Worm (Caenorhabditis elegans) whole organism, L4 larva: ENCODE results near the gene F26A1.9.

Experiments used
- F37D6.2 ChIP-seq: sonication (generic microtip); optimal IDR thresholded peaks from 2 replicates; lab custom pipeline; 2016; ENCODE audit warnings: mild to moderate bottlenecking, missing genetic modification characterization, missing compliant biosample characterization
- Y75B8A.6 ChIP-seq: fragments of 200-800 bp; sonication (Bioruptor generic); IDR thresholded peaks from 2 replicates; pipeline ENCODE4 v1.3.6; 2022; ENCODE audit warnings: missing genetic modification reagents, missing genetic modification characterization, missing compliant biosample characterization
- aha-1 ChIP-seq: fragments of 150-350 bp; peaks from one replicate; lab custom pipeline; 2014; ENCODE audit warnings: missing biosample characterization, missing genetic modification characterization
- ceh-62 ChIP-seq: sonication (generic microtip); optimal IDR thresholded peaks from 2 replicates; lab custom pipeline; 2017; ENCODE audit warnings: missing biosample characterization, missing genetic modification characterization
- daf-12 ChIP-seq: fragments of 150-350 bp; optimal IDR thresholded peaks from 2 replicates; lab custom pipeline; 2014; ENCODE audit warnings: missing biosample characterization, missing genetic modification reagents, missing genetic modification characterization
- daf-16 ChIP-seq, 3 experiments: sonication (generic microtip); optimal IDR thresholded peaks; 2 replicates each; lab custom pipeline; 2016 to 2017; ENCODE audit warnings: missing genetic modification characterization in 3 of 3, missing genetic modification reagents in 3 of 3, mild to moderate bottlenecking in 2 of 3, missing compliant biosample characterization in 2 of 3, missing biosample characterization in 1 of 3, moderate library complexity in 1 of 3
- dmd-6 ChIP-seq: fragments of 200-800 bp; sonication (Bioruptor generic); IDR thresholded peaks from 2 replicates; pipeline ENCODE4 v1.3.6; 2022; ENCODE audit warnings: missing genetic modification reagents, missing genetic modification characterization, missing compliant biosample characterization
- dmd-8 ChIP-seq: fragments of 200-800 bp; sonication (Bioruptor generic); IDR thresholded peaks from 2 replicates; pipeline ENCODE4 v1.3.6; 2022; ENCODE audit warnings: missing genetic modification characterization, missing compliant biosample characterization
- dpl-1 ChIP-seq: fragments of 150-350 bp; optimal IDR thresholded peaks from 2 replicates; lab custom pipeline; 2014; ENCODE audit warnings: missing biosample characterization, missing genetic modification reagents, missing genetic modification characterization
- gei-8 ChIP-seq: fragments of 200-800 bp; sonication (Bioruptor generic); optimal IDR thresholded peaks from 2 replicates; lab custom pipeline; 2018; ENCODE audit warnings: mild to moderate bottlenecking, missing genetic modification characterization, missing compliant biosample characterization
- hif-1 ChIP-seq, 2 experiments: sonication (generic microtip); optimal IDR thresholded peaks; 2 replicates each; lab custom pipeline; 2016 to 2017; ENCODE audit warnings: missing compliant biosample characterization in 2 of 2, missing genetic modification characterization in 2 of 2, missing genetic modification reagents in 2 of 2, missing genotype in 2 of 2, mild to moderate bottlenecking in 1 of 2
- hlh-30 ChIP-seq: sonication (generic microtip); optimal IDR thresholded peaks from 2 replicates; lab custom pipeline; 2017; ENCODE audit warnings: antibody characterized with exemption, mild to moderate bottlenecking, missing genetic modification characterization, missing compliant biosample characterization; ENCODE audit not compliant: insufficient read depth
- hmg-1.1 ChIP-seq: fragments of 200-800 bp; sonication (Bioruptor generic); IDR thresholded peaks from 2 replicates; pipeline ENCODE4 v1.3.6; 2022; ENCODE audit warnings: missing genetic modification reagents, missing genetic modification characterization, missing compliant biosample characterization
- lin-29 ChIP-seq: fragments of 200-800 bp; sonication (Bioruptor generic); IDR thresholded peaks from 2 replicates; pipeline ENCODE4 v1.3.6; 2022; ENCODE audit warnings: missing genetic modification reagents, missing genetic modification characterization, missing compliant biosample characterization
- lin-38 ChIP-seq: fragments of 200-800 bp; sonication (Bioruptor generic); IDR thresholded peaks from 2 replicates; pipeline ENCODE4 v1.3.6; 2022; ENCODE audit warnings: missing genetic modification reagents, missing genetic modification characterization, missing compliant biosample characterization
- lsy-2 ChIP-seq, 2 experiments: fragments of 150-350 bp in 1 of 2; sonication (generic microtip) in 1 of 2; optimal IDR thresholded peaks; 2 replicates each; lab custom pipeline; 2014 to 2017; ENCODE audit warnings: missing biosample characterization in 2 of 2, missing genetic modification characterization in 2 of 2
- madf-9 ChIP-seq: fragments of 200-800 bp; sonication (Bioruptor generic); conservative IDR thresholded peaks from 2 replicates; pipeline ENCODE4 v1.3.6; 2022; ENCODE audit warnings: missing genetic modification reagents, missing genetic modification characterization, missing compliant biosample characterization
- mdl-1 ChIP-seq, 2 experiments: fragments of 150-350 bp in 1 of 2; sonication (generic microtip) in 1 of 2; optimal IDR thresholded peaks; 2 replicates each; lab custom pipeline; 2014 to 2017; ENCODE audit warnings: missing biosample characterization in 2 of 2, missing genetic modification characterization in 2 of 2
- mes-2 ChIP-seq: sonication (generic microtip); optimal IDR thresholded peaks from 2 replicates; lab custom pipeline; 2016; ENCODE audit warnings: missing genotype, mild to moderate bottlenecking, missing genetic modification characterization, missing compliant biosample characterization; ENCODE audit not compliant: poor library complexity, severe bottlenecking
- mxl-3 ChIP-seq: fragments of 200-800 bp; sonication (Bioruptor generic); optimal IDR thresholded peaks from 2 replicates; lab custom pipeline; 2018; ENCODE audit warnings: mild to moderate bottlenecking, missing genetic modification characterization, missing compliant biosample characterization
- nhr-11 ChIP-seq: fragments of 150-350 bp; optimal IDR thresholded peaks from 2 replicates; lab custom pipeline; 2014; ENCODE audit warnings: missing biosample characterization, missing genetic modification characterization
- nhr-25 ChIP-seq: sonication (generic microtip); optimal IDR thresholded peaks from 2 replicates; lab custom pipeline; 2017; ENCODE audit warnings: missing genetic modification characterization, mild to moderate bottlenecking, missing compliant biosample characterization, antibody characterized with exemption, moderate library complexity, borderline replicate concordance; ENCODE audit not compliant: insufficient read depth
- nhr-76 ChIP-seq: fragments of 150-350 bp; optimal IDR thresholded peaks from 2 replicates; lab custom pipeline; 2014; ENCODE audit warnings: missing biosample characterization, missing genetic modification characterization
- nhr-77 ChIP-seq: fragments of 150-350 bp; optimal IDR thresholded peaks from 2 replicates; lab custom pipeline; 2014; ENCODE audit warnings: missing biosample characterization, missing genetic modification characterization
- rbr-2 ChIP-seq: sonication (generic microtip); optimal IDR thresholded peaks from 2 replicates; lab custom pipeline; 2016; ENCODE audit warnings: missing genotype, missing genetic modification characterization, missing compliant biosample characterization
- sdz-12 ChIP-seq: fragments of 200-800 bp; sonication (Bioruptor generic); optimal IDR thresholded peaks from 2 replicates; lab custom pipeline; 2018; ENCODE audit warnings: mild to moderate bottlenecking, missing genetic modification characterization, missing compliant biosample characterization
- set-16 ChIP-seq: fragments of 200-800 bp; sonication (Bioruptor generic); IDR thresholded peaks from 2 replicates; pipeline ENCODE4 v1.3.6; 2022; ENCODE audit warnings: missing genetic modification reagents, missing genetic modification characterization, missing compliant biosample characterization
- tag-97 ChIP-seq: fragments of 200-800 bp; sonication (Bioruptor generic); IDR thresholded peaks from 2 replicates; pipeline ENCODE4 v1.3.6; 2022; ENCODE audit warnings: missing genetic modification characterization, missing compliant biosample characterization
- tra-1 ChIP-seq: fragments of 200-800 bp; sonication (Bioruptor generic); IDR thresholded peaks from 2 replicates; pipeline ENCODE4 v1.3.6; 2022; ENCODE audit warnings: missing genetic modification reagents, missing genetic modification characterization, missing compliant biosample characterization
- unc-130 ChIP-seq: sonication (generic microtip); optimal IDR thresholded peaks from 2 replicates; lab custom pipeline; 2016; ENCODE audit warnings: missing genetic modification reagents, missing genetic modification characterization, missing compliant biosample characterization
- unc-39 ChIP-seq: sonication (generic microtip); optimal IDR thresholded peaks from 2 replicates; lab custom pipeline; 2017; ENCODE audit warnings: missing biosample characterization, missing genetic modification characterization
- unc-62 ChIP-seq, 3 experiments: fragments of 150-350 bp in 1 of 3; sonication (generic microtip); optimal IDR thresholded peaks in 2 of 3; peaks in 1 of 3; 1 replicate in 1 of 3; 2 replicates in 2 of 3; lab custom pipeline; 2014 to 2017; ENCODE audit warnings: missing biosample characterization in 3 of 3, missing genetic modification characterization in 3 of 3, missing genetic modification reagents in 3 of 3, missing genotype in 1 of 3

The F26A1.9 gene

ce11 chrIII:4852025-4852424, 22.7 kb upstream of the F26A1.9 start, which contains the start of gene ced-4:
ced-4 (plus strand) TSS chrIII:4852325.
- peak; percentile 75 for TF ChIP-seq aha-1 (tag; lab: Kevin White, UChicago)
- no peak for TF ChIP-seq unc-39 (tag; lab: Kevin White, UChicago)
- no peak for TF ChIP-seq unc-130 (GFP tag; lab: Kevin White, UChicago)
- TF ChIP-seq nhr-76 (tag; lab: Kevin White, UChicago), result no peak

DNA sequence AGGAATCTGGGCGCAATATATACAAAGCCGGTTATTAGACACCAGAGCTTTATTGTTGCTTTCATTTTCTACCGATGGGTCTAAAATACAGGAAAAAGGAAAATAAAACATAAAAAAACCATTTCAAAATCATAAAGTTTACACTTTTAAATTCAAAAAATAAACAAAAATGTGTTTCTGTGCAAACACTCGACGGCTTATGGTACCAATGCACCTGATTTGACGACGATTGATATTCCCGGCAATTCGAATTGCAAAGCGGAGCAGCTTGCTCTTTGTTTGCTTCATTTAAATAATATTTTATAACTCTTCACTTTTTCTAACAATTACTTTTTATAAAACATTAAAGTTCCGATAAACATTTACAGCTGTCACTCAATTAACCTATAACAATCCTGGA, 20.8 kb upstream of the F26A1.9 start, which contains the start of gene F26A1.1:
TSS of gene F26A1.1 (plus strand) at position 369 of the 400 bp plus-strand sequence.
- TF ChIP-seq daf-16 (GFP tag; optimal IDR thresholded peaks at IDR 0.05; lab: Kevin White, UChicago), result no peak
- peak; percentile 6 for TF ChIP-seq daf-16 (tag; optimal IDR thresholded peaks at IDR 0.05; lab: Kevin White, UChicago)
- TF ChIP-seq dpl-1 (GFP tag; lab: Kevin White, UChicago), result peak; percentile 70
- TF ChIP-seq lsy-2 (tag; optimal IDR thresholded peaks at IDR 0.05; lab: Kevin White, UChicago), result peak in 1 of 2 experiments; percentile 63
- no peak for TF ChIP-seq unc-130 (GFP tag; lab: Kevin White, UChicago)
- peak; percentile 50 for TF ChIP-seq mes-2 (tag; lab: Kevin White, UChicago)

DNA sequence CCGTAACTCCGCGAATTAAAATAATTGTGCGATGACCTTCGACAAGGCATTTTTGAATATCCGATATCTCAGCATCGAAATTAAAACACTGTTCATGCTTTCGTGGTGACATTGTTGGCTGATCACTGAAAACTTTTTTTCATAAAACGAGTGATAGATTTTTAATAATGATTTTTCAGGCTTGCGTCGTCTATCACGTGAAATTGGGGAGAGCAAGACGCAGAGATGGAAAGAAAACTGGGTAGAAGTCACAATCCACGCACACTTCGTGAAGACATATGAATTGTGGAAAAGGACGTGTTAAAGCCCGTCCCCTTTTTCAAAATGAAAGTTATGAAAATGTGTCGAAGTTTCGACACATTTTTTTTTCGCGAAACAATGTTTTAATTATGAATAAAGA, 20.4 kb upstream of the F26A1.9 start, which contains the start of gene nonu-1:
TSS of gene nonu-1 (minus strand) at position 169 of the 400 bp plus-strand sequence.
- no peak for TF ChIP-seq mdl-1 (tag; optimal IDR thresholded peaks at IDR 0.05; lab: Kevin White, UChicago)
- TF ChIP-seq tag-97 (GFP tag; lab: Robert Waterston, UW), result no peak
- peak; percentile 64 for TF ChIP-seq aha-1 (tag; lab: Kevin White, UChicago)
- no peak for TF ChIP-seq hif-1 (tag; optimal IDR thresholded peaks at IDR 0.05; lab: Kevin White, UChicago)
- no peak for TF ChIP-seq Y75B8A.6
- no peak for TF ChIP-seq nhr-11 (tag; lab: Kevin White, UChicago)
- TF ChIP-seq dmd-6 (GFP tag; lab: Robert Waterston, UW), result peak; percentile 11; the same call in 1 of the 2 replicates
- TF ChIP-seq daf-12 (tag; lab: Kevin White, UChicago), result no peak
- TF ChIP-seq hlh-30, result peak; percentile 86
- no peak for TF ChIP-seq gei-8
- TF ChIP-seq lin-29 (GFP tag; lab: Robert Waterston, UW), result no peak
- TF ChIP-seq dmd-8, result no peak

ce11 chrIII:4844327-4844726, 15.0 kb upstream of the F26A1.9 start, which contains the start of the genes clec-157 and fkh-5:
clec-157 (minus strand) TSS chrIII:4844427.
fkh-5 (plus strand) TSS chrIII:4844662.
- TF ChIP-seq sdz-12 (GFP tag; lab: Kevin White, UChicago), result no peak
- TF ChIP-seq unc-62 (GFP tag; optimal IDR thresholded peaks at IDR 0.05 in 1 of 2; lab: Kevin White, UChicago), result peak in 1 of 2 experiments; percentile 63
- TF ChIP-seq unc-62 (tag; optimal IDR thresholded peaks at IDR 0.05; lab: Kevin White, UChicago), result no peak
- TF ChIP-seq, all 104 proteins: peak for 1

DNA sequence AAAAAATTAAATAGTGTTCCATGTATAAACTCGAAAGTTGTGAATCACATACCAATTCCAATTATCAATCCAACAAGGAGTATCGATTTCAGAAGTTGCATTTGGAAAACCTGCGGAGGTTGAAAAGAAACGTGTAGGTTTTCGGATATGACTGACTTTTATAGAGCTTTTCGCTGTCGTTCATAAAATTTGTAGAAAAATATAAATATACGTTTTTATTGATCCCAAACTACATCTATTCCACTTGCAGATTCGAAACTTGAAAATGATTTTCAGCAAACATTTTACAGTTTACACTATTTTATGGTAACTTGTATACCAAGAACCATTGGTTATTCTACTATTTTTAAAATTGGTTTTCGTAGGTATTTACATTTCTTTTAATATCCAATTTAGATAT, 12.8 kb upstream of the F26A1.9 start, which contains the start of gene clec-156:
TSS of gene clec-156 (minus strand) at position 101 of the 400 bp plus-strand sequence.
- no peak for TF ChIP-seq rbr-2 (tag; lab: Kevin White, UChicago)
- TF ChIP-seq mxl-3 (GFP tag; lab: Kevin White, UChicago), result no peak
- TF ChIP-seq unc-62 (GFP tag; optimal IDR thresholded peaks at IDR 0.05 in 1 of 2; lab: Kevin White, UChicago), result peak in 1 of 2 experiments; percentile 51
- no peak for TF ChIP-seq unc-62 (tag; optimal IDR thresholded peaks at IDR 0.05; lab: Kevin White, UChicago)
- no peak for TF ChIP-seq daf-12 (tag; lab: Kevin White, UChicago)
- no peak for TF ChIP-seq mdl-1 (tag; optimal IDR thresholded peaks at IDR 0.05; lab: Kevin White, UChicago)

ce11 chrIII:4837429-4837828, 8.1 kb upstream of the F26A1.9 start, which contains the start of the genes acbp-7 and F26A1.19:
acbp-7 (plus strand) TSS chrIII:4837729.
F26A1.19 (plus strand) TSS chrIII:4837731.
- TF ChIP-seq tra-1 (GFP tag; lab: Robert Waterston, UW), result no peak
- no peak for TF ChIP-seq ceh-62 (tag; lab: Kevin White, UChicago)
- no peak for TF ChIP-seq nhr-77 (tag; lab: Kevin White, UChicago)
- no peak for TF ChIP-seq lin-38 (GFP tag; lab: Robert Waterston, UW)
- no peak for TF ChIP-seq set-16
- no peak for TF ChIP-seq F37D6.2 (tag; lab: Kevin White, UChicago)
- no peak for TF ChIP-seq hmg-1.1
- TF ChIP-seq madf-9, result no peak
- no peak for TF ChIP-seq nhr-25 (tag; lab: Kevin White, UChicago)
